Fruit fly (Drosophila melanogaster) Kc167 (cell line): ENCODE results near the gene CG33270.

Experiments used
- Myc ChIP-seq: fragments of >200 bp; optimal IDR thresholded peaks from 2 replicates; lab custom pipeline; 2017; ENCODE audit warnings: missing external identifiers
- Sin3A ChIP-seq: fragments of >200 bp; optimal IDR thresholded peaks from 2 replicates; lab custom pipeline; 2018; ENCODE audit warnings: missing external identifiers
- h ChIP-seq: fragments of >200 bp; optimal IDR thresholded peaks from 3 replicates; lab custom pipeline; 2018; ENCODE audit warnings: missing external identifiers
- insv ChIP-seq: fragments of >200 bp; optimal IDR thresholded peaks from 3 replicates; lab custom pipeline; 2018; ENCODE audit warnings: missing external identifiers
- psq ChIP-seq: fragments of >200 bp; optimal IDR thresholded peaks from 2 replicates; lab custom pipeline; 2017; ENCODE audit warnings: missing external identifiers
- ttk ChIP-seq: sonication (Bioruptor generic); optimal IDR thresholded peaks from 2 replicates; lab custom pipeline; 2017; ENCODE audit warnings: missing external identifiers

The CG33270 gene

dm6 chr3L:11560885-11561284 lies 17.5 kb downstream of the CG33270 start:
- TF ChIP-seq psq (lab: Kevin White, UChicago) (no peak), h (lab: Kevin White, UChicago) (no peak), Myc (lab: Kevin White, UChicago) (no peak), insv (lab: Kevin White, UChicago) (no peak), Sin3A (no peak), ttk (lab: Kevin White, UChicago) (no peak)

- TF ChIP-seq insv (lab: Kevin White, UChicago): no peak
- no peak for TF ChIP-seq Myc (lab: Kevin White, UChicago)
- no peak for TF ChIP-seq psq (lab: Kevin White, UChicago)
- TF ChIP-seq Sin3A: no peak
- TF ChIP-seq h (lab: Kevin White, UChicago): no peak
- no peak for TF ChIP-seq ttk (lab: Kevin White, UChicago)
These were observed 21.2 kb downstream of the CG33270 start for dm6 chr3L:11557209-11557608.

dm6 chr3L:11556637-11557036 lies 21.8 kb downstream of the CG33270 start:
- no peak for TF ChIP-seq h (lab: Kevin White, UChicago)
- no peak for TF ChIP-seq Sin3A
- TF ChIP-seq Myc (lab: Kevin White, UChicago): no peak
- TF ChIP-seq ttk (lab: Kevin White, UChicago): no peak
- TF ChIP-seq psq (lab: Kevin White, UChicago): no peak
- TF ChIP-seq insv (lab: Kevin White, UChicago): no peak

- TF ChIP-seq Sin3A: no peak
These were observed 22.6 kb downstream of the CG33270 start for dm6 chr3L:11555662-11556460.

- no peak for TF ChIP-seq psq (lab: Kevin White, UChicago)
- no peak for TF ChIP-seq ttk (lab: Kevin White, UChicago)
- no peak for TF ChIP-seq h (lab: Kevin White, UChicago)
- TF ChIP-seq Myc (lab: Kevin White, UChicago): no peak
- no peak for TF ChIP-seq Sin3A
- no peak for TF ChIP-seq insv (lab: Kevin White, UChicago)
These were observed 23.6 kb downstream of the CG33270 start for dm6 chr3L:11554796-11555195.

dm6 chr3L:11554338-11554737 lies 24.1 kb downstream of the CG33270 start:
- TF ChIP-seq ttk (lab: Kevin White, UChicago): no peak
- no peak for TF ChIP-seq Myc (lab: Kevin White, UChicago)
- TF ChIP-seq h (lab: Kevin White, UChicago): no peak
- no peak for TF ChIP-seq Sin3A
- no peak for TF ChIP-seq psq (lab: Kevin White, UChicago)
- no peak for TF ChIP-seq insv (lab: Kevin White, UChicago)

dm6 chr3L:11553672-11554068 lies 24.8 kb downstream of the CG33270 start:
- TF ChIP-seq h (lab: Kevin White, UChicago): no peak
- TF ChIP-seq Sin3A: no peak
- TF ChIP-seq ttk (lab: Kevin White, UChicago): no peak
- no peak for TF ChIP-seq insv (lab: Kevin White, UChicago)
- TF ChIP-seq Myc (lab: Kevin White, UChicago): no peak
- no peak for TF ChIP-seq psq (lab: Kevin White, UChicago)

- TF ChIP-seq ttk (lab: Kevin White, UChicago): no peak
- no peak for TF ChIP-seq insv (lab: Kevin White, UChicago)
- no peak for TF ChIP-seq psq (lab: Kevin White, UChicago)
- no peak for TF ChIP-seq h (lab: Kevin White, UChicago)
These were observed 25.3 kb downstream of the CG33270 start for dm6 chr3L:11552996-11553671.

- TF ChIP-seq ttk (lab: Kevin White, UChicago): no peak
- TF ChIP-seq Sin3A: no peak
- no peak for TF ChIP-seq h (lab: Kevin White, UChicago)
- TF ChIP-seq psq (lab: Kevin White, UChicago): no peak
- no peak for TF ChIP-seq Myc (lab: Kevin White, UChicago)
- no peak for TF ChIP-seq insv (lab: Kevin White, UChicago)
These were observed 26.5 kb downstream of the CG33270 start for dm6 chr3L:11551949-11552348.

- no peak for TF ChIP-seq Sin3A
- no peak for TF ChIP-seq psq (lab: Kevin White, UChicago)
- no peak for TF ChIP-seq Myc (lab: Kevin White, UChicago)
- TF ChIP-seq ttk (lab: Kevin White, UChicago): no peak
- TF ChIP-seq insv (lab: Kevin White, UChicago): no peak
- no peak for TF ChIP-seq h (lab: Kevin White, UChicago)
These were observed 27.9 kb downstream of the CG33270 start for dm6 chr3L:11550359-11551056.

dm6 chr3L:11549432-11549831 lies 29.0 kb downstream of the CG33270 start:
- TF ChIP-seq Myc (lab: Kevin White, UChicago) (no peak), ttk (lab: Kevin White, UChicago) (no peak), h (lab: Kevin White, UChicago) (no peak), insv (lab: Kevin White, UChicago) (no peak), Sin3A (no peak), psq (lab: Kevin White, UChicago) (no peak)
